Worm (Caenorhabditis elegans) whole organism, L1 larva: ENCODE results near the gene T05A7.1.
A peak's percentile ranks its signal among the peaks of the same experiment; 100 is the strongest.

Experiments
- C04F5.9 ChIP-seq: sonication (generic microtip); optimal IDR thresholded peaks from 2 replicates; lab custom pipeline; 2016; ENCODE audit warnings: missing genetic modification characterization, missing compliant biosample characterization
- C16A3.4 ChIP-seq: fragments of 150-350 bp; optimal IDR thresholded peaks from 2 replicates; lab custom pipeline; 2014; ENCODE audit warnings: missing biosample characterization, missing genetic modification characterization
- C34B4.2 ChIP-seq: sonication (generic microtip); optimal IDR thresholded peaks from 2 replicates; lab custom pipeline; 2017; ENCODE audit warnings: mild to moderate bottlenecking, missing genetic modification characterization, missing compliant biosample characterization
- Y116A8C.19 ChIP-seq: sonication (generic microtip); optimal IDR thresholded peaks from 2 replicates; lab custom pipeline; 2016; ENCODE audit warnings: missing compliant biosample characterization, missing genetic modification characterization, borderline replicate concordance
- aha-1 ChIP-seq: fragments of 150-350 bp; optimal IDR thresholded peaks from 2 replicates; lab custom pipeline; 2014; ENCODE audit warnings: missing biosample characterization, missing genetic modification characterization
- ceh-63 ChIP-seq: fragments of 200-800 bp; sonication (Bioruptor generic); optimal IDR thresholded peaks from 2 replicates; lab custom pipeline; 2018; ENCODE audit warnings: mild to moderate bottlenecking, missing genetic modification characterization, missing compliant biosample characterization
- ceh-90 ChIP-seq: sonication (generic microtip); optimal IDR thresholded peaks from 2 replicates; lab custom pipeline; 2016; ENCODE audit warnings: missing genetic modification characterization, missing compliant biosample characterization
- ces-1 ChIP-seq: fragments of 150-350 bp; optimal IDR thresholded peaks from 2 replicates; lab custom pipeline; 2014; ENCODE audit warnings: missing biosample characterization, missing genetic modification reagents, missing genetic modification characterization
- efl-3 ChIP-seq: fragments of 200-800 bp; sonication (Bioruptor generic); optimal IDR thresholded peaks from 2 replicates; lab custom pipeline; 2018; ENCODE audit warnings: mild to moderate bottlenecking, missing genetic modification characterization, missing compliant biosample characterization
- egl-13 ChIP-seq: sonication (generic microtip); optimal IDR thresholded peaks from 2 replicates; lab custom pipeline; 2016; ENCODE audit warnings: missing genotype, missing genetic modification reagents, missing genetic modification characterization, missing compliant biosample characterization
- ets-5 ChIP-seq: fragments of 200-800 bp; sonication (Bioruptor generic); IDR thresholded peaks from 2 replicates; pipeline ENCODE4 v1.3.6; 2022; ENCODE audit warnings: missing genetic modification characterization, missing compliant biosample characterization
- fkh-10 ChIP-seq: sonication (generic microtip); optimal IDR thresholded peaks from 2 replicates; lab custom pipeline; 2017; ENCODE audit warnings: missing biosample characterization, missing genetic modification reagents, missing genetic modification characterization
- fkh-4 ChIP-seq: sonication (generic microtip); optimal IDR thresholded peaks from 2 replicates; lab custom pipeline; 2016; ENCODE audit warnings: missing compliant biosample characterization, missing genetic modification characterization, borderline replicate concordance
- fos-1 ChIP-seq: fragments of 150-350 bp; optimal IDR thresholded peaks from 2 replicates; lab custom pipeline; 2014; ENCODE audit warnings: missing biosample characterization, missing genetic modification characterization
- grh-1 ChIP-seq: fragments of 200-800 bp; sonication (Bioruptor generic); IDR thresholded peaks from 2 replicates; pipeline ENCODE4 v1.3.6; 2022; ENCODE audit warnings: missing genetic modification reagents, missing genetic modification characterization, missing compliant biosample characterization
- hpl-2 ChIP-seq: fragments of 150-350 bp; optimal IDR thresholded peaks from 2 replicates; lab custom pipeline; 2014; ENCODE audit warnings: missing biosample characterization, missing genetic modification reagents, missing genetic modification characterization
- irx-1 ChIP-seq: sonication (generic microtip); optimal IDR thresholded peaks from 2 replicates; lab custom pipeline; 2016; ENCODE audit warnings: missing genetic modification characterization, missing compliant biosample characterization
- isw-1 ChIP-seq: fragments of 200-800 bp; sonication (Bioruptor generic); IDR thresholded peaks from 2 replicates; pipeline ENCODE4 v1.3.6; 2022; ENCODE audit warnings: missing genetic modification characterization, missing compliant biosample characterization
- lin-13 ChIP-seq: fragments of 150-350 bp; optimal IDR thresholded peaks from 2 replicates; lab custom pipeline; 2014; ENCODE audit warnings: missing biosample characterization, missing genetic modification reagents, missing genetic modification characterization
- lin-14 ChIP-seq: fragments of 200-800 bp; sonication (Bioruptor generic); optimal IDR thresholded peaks from 2 replicates; lab custom pipeline; 2018; ENCODE audit warnings: mild to moderate bottlenecking, missing genetic modification characterization, moderate library complexity, missing compliant biosample characterization
- lin-39 ChIP-seq: fragments of 150-350 bp; optimal IDR thresholded peaks from 2 replicates; lab custom pipeline; 2014; ENCODE audit warnings: missing biosample characterization, missing genetic modification reagents, missing genetic modification characterization
- lir-3 ChIP-seq: sonication (generic microtip); optimal IDR thresholded peaks from 2 replicates; lab custom pipeline; 2016; ENCODE audit warnings: mild to moderate bottlenecking, missing genetic modification characterization, moderate library complexity, missing compliant biosample characterization; ENCODE audit not compliant: poor library complexity
- nhr-12 ChIP-seq: sonication (generic microtip); optimal IDR thresholded peaks from 2 replicates; lab custom pipeline; 2017; ENCODE audit warnings: missing biosample characterization, missing genetic modification characterization
- nhr-19 ChIP-seq: fragments of 200-800 bp; sonication (Bioruptor generic); conservative IDR thresholded peaks from 2 replicates; pipeline ENCODE4 v1.3.6; 2022; ENCODE audit warnings: missing genetic modification characterization, missing compliant biosample characterization
- nhr-237 ChIP-seq: fragments of 150-350 bp; optimal IDR thresholded peaks from 2 replicates; lab custom pipeline; 2014; ENCODE audit warnings: missing biosample characterization, missing genetic modification characterization
- nhr-47 ChIP-seq: sonication (generic microtip); optimal IDR thresholded peaks from 2 replicates; lab custom pipeline; 2016; ENCODE audit warnings: mild to moderate bottlenecking, missing genetic modification characterization, moderate library complexity, missing compliant biosample characterization
- nhr-85 ChIP-seq: sonication (generic microtip); peaks from one replicate; lab custom pipeline; 2016; ENCODE audit warnings: missing genetic modification characterization, inconsistent platforms, missing compliant biosample characterization
- pag-3 ChIP-seq: sonication (generic microtip); optimal IDR thresholded peaks from 2 replicates; lab custom pipeline; 2017; ENCODE audit warnings: missing genetic modification characterization, mild to moderate bottlenecking, missing compliant biosample characterization, antibody characterized with exemption, borderline replicate concordance; ENCODE audit not compliant: insufficient read depth
- pax-3 ChIP-seq: fragments of 200-800 bp; sonication (Bioruptor generic); optimal IDR thresholded peaks from 2 replicates; lab custom pipeline; 2018; ENCODE audit warnings: mild to moderate bottlenecking, missing genetic modification characterization, moderate library complexity, missing compliant biosample characterization
- skn-1 ChIP-seq: fragments of 150-350 bp; optimal IDR thresholded peaks from 2 replicates; lab custom pipeline; 2014; ENCODE audit warnings: missing biosample characterization, missing genetic modification characterization
- snpc-4 ChIP-seq: fragments of 150-350 bp; optimal IDR thresholded peaks from 2 replicates; lab custom pipeline; 2014; ENCODE audit warnings: missing biosample characterization, missing genetic modification characterization
- snu-23 ChIP-seq: sonication (generic microtip); optimal IDR thresholded peaks from 2 replicates; lab custom pipeline; 2016; ENCODE audit warnings: missing genetic modification characterization, missing compliant biosample characterization
- swsn-7 ChIP-seq: sonication (generic microtip); optimal IDR thresholded peaks from 2 replicates; lab custom pipeline; 2016; ENCODE audit warnings: missing genetic modification characterization, missing compliant biosample characterization
- tlp-1 ChIP-seq: fragments of 150-350 bp; optimal IDR thresholded peaks from 2 replicates; lab custom pipeline; 2014; ENCODE audit warnings: missing biosample characterization, missing genetic modification characterization
- unc-30 ChIP-seq: sonication (generic microtip); optimal IDR thresholded peaks from 2 replicates; lab custom pipeline; 2017; ENCODE audit warnings: missing biosample characterization, missing genetic modification characterization
- unc-62 ChIP-seq: fragments of 150-350 bp; optimal IDR thresholded peaks from 2 replicates; lab custom pipeline; 2014; ENCODE audit warnings: missing biosample characterization, missing genetic modification reagents, missing genetic modification characterization
- unc-98 ChIP-seq: fragments of 200-800 bp; sonication (Bioruptor generic); IDR thresholded peaks from 2 replicates; pipeline ENCODE4 v1.3.6; 2022; ENCODE audit warnings: missing genetic modification characterization, missing compliant biosample characterization
- vab-15 ChIP-seq: sonication (generic microtip); optimal IDR thresholded peaks from 2 replicates; lab custom pipeline; 2017; ENCODE audit warnings: missing genotype, mild to moderate bottlenecking, missing genetic modification characterization, missing compliant biosample characterization
- xbp-1 ChIP-seq: sonication (generic microtip); optimal IDR thresholded peaks from 2 replicates; lab custom pipeline; 2016; ENCODE audit warnings: missing genetic modification characterization, missing compliant biosample characterization
- zip-4 ChIP-seq: fragments of 200-800 bp; sonication (Bioruptor generic); optimal IDR thresholded peaks from 2 replicates; lab custom pipeline; 2018; ENCODE audit warnings: mild to moderate bottlenecking, missing genetic modification characterization, moderate library complexity, missing compliant biosample characterization
- ztf-4 ChIP-seq: fragments of 150-350 bp; optimal IDR thresholded peaks from 2 replicates; lab custom pipeline; 2014; ENCODE audit warnings: missing biosample characterization, missing genetic modification characterization

The T05A7.1 gene

DNA sequence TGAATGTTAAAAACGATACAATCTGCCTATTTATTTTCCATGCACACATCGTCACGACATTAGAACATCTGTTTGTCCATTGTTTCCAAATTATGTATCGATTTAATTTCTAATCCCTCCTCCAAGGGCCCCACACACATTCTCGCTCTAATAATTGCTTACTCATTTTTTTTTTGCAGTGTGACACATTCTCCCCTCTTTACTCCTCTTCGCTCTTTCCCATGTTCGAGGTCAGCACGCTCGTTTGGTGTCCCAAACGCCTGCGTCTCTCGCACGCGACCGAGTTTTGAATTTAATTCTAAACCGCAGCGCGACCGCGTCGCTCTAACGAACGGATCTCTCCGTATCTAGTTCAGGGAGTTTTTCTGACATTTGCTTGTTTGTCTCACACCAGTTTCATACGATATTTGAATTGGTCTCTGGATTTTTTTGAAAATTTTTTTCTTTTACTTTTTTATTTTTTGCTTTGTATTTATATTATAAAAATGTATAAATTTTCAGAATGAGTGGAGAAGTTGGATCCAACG lies 5.4 kb upstream of the T05A7.1 start, which contains the start of the genes clec-140 and hmg-11 (continued):
- TF ChIP-seq hpl-2 (GFP tag; lab: Kevin White, UChicago) (no peak), ces-1 (GFP tag; lab: Kevin White, UChicago) (no peak), nhr-85 (tag; lab: Kevin White, UChicago) (peak; percentile 66), fos-1 (tag; lab: Kevin White, UChicago) (no peak), ztf-4 (no peak), lin-39 (tag; lab: Kevin White, UChicago) (no peak), isw-1 (GFP tag; lab: Robert Waterston, UW) (no peak), C16A3.4 (tag; lab: Kevin White, UChicago) (peak; percentile 0), ceh-63 (GFP tag; lab: Kevin White, UChicago) (no peak), Y116A8C.19 (tag; lab: Kevin White, UChicago) (no peak), egl-13 (no peak), ceh-90 (tag; lab: Kevin White, UChicago) (no peak), snu-23 (GFP tag; lab: Kevin White, UChicago) (no peak), fkh-4 (tag; lab: Kevin White, UChicago) (no peak), efl-3 (GFP tag; lab: Kevin White, UChicago) (no peak), pag-3 (tag; lab: Kevin White, UChicago) (no peak), irx-1 (tag; lab: Kevin White, UChicago) (no peak), nhr-19 (GFP tag; lab: Robert Waterston, UW) (no peak), snpc-4 (tag; lab: Kevin White, UChicago) (peak; percentile 12), nhr-47 (tag; lab: Kevin White, UChicago) (no peak), grh-1 (GFP tag; lab: Robert Waterston, UW) (no peak), unc-30 (tag; lab: Kevin White, UChicago) (no peak), swsn-7 (tag; lab: Kevin White, UChicago) (no peak), nhr-12 (tag; lab: Kevin White, UChicago) (no peak), skn-1 (tag; lab: Kevin White, UChicago) (peak; percentile 19), xbp-1 (tag; lab: Kevin White, UChicago) (peak; percentile 8), C34B4.2 (tag; lab: Kevin White, UChicago) (no peak), nhr-237 (tag; lab: Kevin White, UChicago) (no peak), unc-62 (GFP tag; lab: Kevin White, UChicago) (no peak), tlp-1 (tag; lab: Kevin White, UChicago) (no peak), aha-1 (tag; lab: Kevin White, UChicago) (no peak), lin-13 (GFP tag; lab: Kevin White, UChicago) (peak; percentile 37)

- TF ChIP-seq zip-4, result no peak
- TF ChIP-seq Y116A8C.19 (tag; lab: Kevin White, UChicago), result no peak
- TF ChIP-seq C04F5.9 (tag; lab: Kevin White, UChicago), result no peak
- no peak for TF ChIP-seq tlp-1 (tag; lab: Kevin White, UChicago)
- TF ChIP-seq fkh-10 (GFP tag; lab: Kevin White, UChicago), result no peak
- TF ChIP-seq lir-3, result no peak
- TF ChIP-seq pax-3, result no peak
- no peak for TF ChIP-seq lin-14 (GFP tag; lab: Kevin White, UChicago)
- TF ChIP-seq vab-15 (tag; lab: Kevin White, UChicago), result no peak
- no peak for TF ChIP-seq unc-98 (GFP tag; lab: Robert Waterston, UW)
- no peak for TF ChIP-seq fkh-4 (tag; lab: Kevin White, UChicago)
- TF ChIP-seq ets-5 (GFP tag; lab: Robert Waterston, UW), result no peak
- no peak for TF ChIP-seq pag-3 (tag; lab: Kevin White, UChicago)
- TF ChIP-seq grh-1 (GFP tag; lab: Robert Waterston, UW), result no peak
- no peak for TF ChIP-seq snpc-4 (tag; lab: Kevin White, UChicago)
- TF ChIP-seq unc-62 (GFP tag; lab: Kevin White, UChicago), result no peak
These were observed 4.8 kb upstream of the T05A7.1 start for ce11 chrII:4673242-4673641.
